Worm (Caenorhabditis elegans) whole organism, L4/young adult: ENCODE measurements around the gene K05F1.9.

Experiments used
- W03F9.2 ChIP-seq: fragments of 150-350 bp; optimal IDR thresholded peaks from 2 replicates; lab custom pipeline; 2014; ENCODE audit warnings: missing biosample characterization, missing genetic modification characterization
- dao-5 ChIP-seq: sonication (generic microtip); optimal IDR thresholded peaks from 2 replicates; lab custom pipeline; 2016; ENCODE audit warnings: missing genotype, missing genetic modification characterization, moderate library complexity, missing compliant biosample characterization
- him-1 ChIP-seq: sonication (generic microtip); optimal IDR thresholded peaks from 2 replicates; lab custom pipeline; 2016; ENCODE audit warnings: missing genotype, missing genetic modification reagents, missing genetic modification characterization, missing compliant biosample characterization

ce11 chrII:5777372-5777771 lies 23.6 kb downstream of the K05F1.9 start:
- TF ChIP-seq him-1 (tag; lab: Kevin White, UChicago) (no peak), W03F9.2 (tag; lab: Kevin White, UChicago) (no peak), dao-5 (tag; lab: Kevin White, UChicago) (no peak)
